Fruit fly (Drosophila melanogaster): ENCODE data around the gene hoka.

hoka gene

dm6 chr3L:4929781-4930180, 31.1 kb downstream of the hoka start (continued):
- TF ChIP-seq rib (GFP tag; IDR thresholded peaks at IDR 0.05) = no peak
- TF ChIP-seq Sox102F (GFP tag; optimal IDR thresholded peaks at IDR 0.05) = peak; percentile 47
- TF ChIP-seq luna (GFP tag; optimal IDR thresholded peaks at IDR 0.05) = no peak
- TF ChIP-seq ttk (GFP tag; IDR thresholded peaks at IDR 0.05) = 0 out of 2 replicates have a peak, but pooled peaks have one; percentile 22
- peak; percentile 17 for TF ChIP-seq Blimp-1 (GFP tag; optimal IDR thresholded peaks at IDR 0.05)
- TF ChIP-seq CG7556 (GFP tag; optimal IDR thresholded peaks at IDR 0.05) = peak; percentile 23
- 0 out of 2 replicates have a peak, but pooled peaks have one; percentile 10 for TF ChIP-seq Ptx1 (GFP tag; IDR thresholded peaks at IDR 0.05)
- TF ChIP-seq az2 (GFP tag; optimal IDR thresholded peaks at IDR 0.05) = peak; percentile 0
- no peak for TF ChIP-seq prd (optimal IDR thresholded peaks at IDR 0.05)
- TF ChIP-seq prd (GFP tag; IDR thresholded peaks at IDR 0.05) = peak; percentile 26; the same call in 1 of the 3 replicates
- TF ChIP-seq nerfin-1 (tag; optimal IDR thresholded peaks at IDR 0.05) = no peak
- peak; percentile 1 for TF ChIP-seq CG8388 (GFP tag; optimal IDR thresholded peaks at IDR 0.05)
- no peak for TF ChIP-seq gfzf (GFP tag; optimal IDR thresholded peaks at IDR 0.05)
- no peak for TF ChIP-seq HHEX (GFP tag; optimal IDR thresholded peaks at IDR 0.05)
- peak; percentile 7 for TF ChIP-seq CG13424 (tag; optimal IDR thresholded peaks at IDR 0.05)
- peak; percentile 22; the same call in 1 of the 2 replicates for TF ChIP-seq CG17328 (GFP tag; IDR thresholded peaks at IDR 0.05)
- peak; percentile 29 for TF ChIP-seq slbo (GFP tag; IDR thresholded peaks at IDR 0.05)
- peak; percentile 7 for TF ChIP-seq CG9727 (GFP tag; optimal IDR thresholded peaks at IDR 0.05)
- TF ChIP-seq CG15269 (tag; optimal IDR thresholded peaks at IDR 0.05) = peak; percentile 25
- no peak for TF ChIP-seq slou (GFP tag; optimal IDR thresholded peaks at IDR 0.05)
- peak; percentile 6 for TF ChIP-seq Oli (tag; optimal IDR thresholded peaks at IDR 0.05)
- TF ChIP-seq so (GFP tag; IDR thresholded peaks at IDR 0.05) = 0 out of 3 replicates have a peak, but pooled peaks have one; percentile 22
- TF ChIP-seq CG12744 (GFP tag; optimal IDR thresholded peaks at IDR 0.05) = no peak
- peak; percentile 12 for TF ChIP-seq Hsf (GFP tag; optimal IDR thresholded peaks at IDR 0.05)
- TF ChIP-seq sim (GFP tag; IDR thresholded peaks at IDR 0.05) = no peak
- no peak for TF ChIP-seq scrt (GFP tag; optimal IDR thresholded peaks at IDR 0.05)
- TF ChIP-seq CG7372 (GFP tag; IDR thresholded peaks at IDR 0.05) = 0 out of 2 replicates have a peak, but pooled peaks have one; percentile 17
- TF ChIP-seq tx (GFP tag; optimal IDR thresholded peaks at IDR 0.05) = no peak
- TF ChIP-seq Med (GFP tag) = peak; percentile 66
- TF ChIP-seq twi (tag; optimal IDR thresholded peaks at IDR 0.05) = no peak
- 0 out of 2 replicates have a peak, but pooled peaks have one; percentile 8 for TF ChIP-seq CG14014 (GFP tag; IDR thresholded peaks at IDR 0.05)
- peak; percentile 22 for TF ChIP-seq lab (GFP tag; optimal IDR thresholded peaks at IDR 0.05)
